Fruit fly (Drosophila melanogaster) whole organism, prepupa: ENCODE measurements around the gene Gnf1.

ENCODE experiments used
- Blimp-1 ChIP-seq: fragments of 200-800 bp; sonication (Bioruptor generic); optimal IDR thresholded peaks from 3 replicates; lab custom pipeline; 2017; ENCODE audit warnings: missing biosample characterization, missing genetic modification characterization, mild to moderate bottlenecking, moderate library complexity, missing genetic modification reagents
- CG10631 ChIP-seq: fragments of 200-800 bp; sonication (Bioruptor generic); optimal IDR thresholded peaks from 2 replicates; lab custom pipeline; 2016; ENCODE audit warnings: missing biosample characterization, missing genetic modification characterization
- CG10669 ChIP-seq: fragments of 200-800 bp; sonication (Bioruptor generic); optimal IDR thresholded peaks from 3 replicates; lab custom pipeline; 2018; ENCODE audit warnings: missing biosample characterization, mild to moderate bottlenecking, missing genetic modification characterization, moderate library complexity
- CG11294 ChIP-seq: fragments of 200-800 bp; sonication (Bioruptor generic); IDR thresholded peaks from 2 replicates; pipeline ENCODE4 v1.3.6; 2022; ENCODE audit warnings: missing biosample characterization, missing genetic modification characterization
- CG11762 ChIP-seq: fragments of 200-800 bp; sonication (Bioruptor generic); optimal IDR thresholded peaks from 3 replicates; lab custom pipeline; 2016; ENCODE audit warnings: missing biosample characterization, missing genetic modification characterization; ENCODE audit not compliant: insufficient read depth
- CG15336 ChIP-seq: fragments of 200-800 bp; sonication (Bioruptor generic); IDR thresholded peaks from 2 replicates; pipeline ENCODE4 v1.3.6; 2022; ENCODE audit warnings: missing biosample characterization, missing genetic modification characterization
- CG16779 ChIP-seq: fragments of 200-800 bp; sonication (Bioruptor generic); optimal IDR thresholded peaks from 3 replicates; lab custom pipeline; 2017; ENCODE audit warnings: missing biosample characterization, mild to moderate bottlenecking, missing genetic modification characterization
- CG31627 ChIP-seq: fragments of 200-800 bp; sonication (Bioruptor generic); optimal IDR thresholded peaks from 3 replicates; lab custom pipeline; 2016; ENCODE audit warnings: missing biosample characterization, missing genetic modification characterization
- CG34406 ChIP-seq: fragments of 200-800 bp; sonication (Bioruptor generic); optimal IDR thresholded peaks from 3 replicates; lab custom pipeline; 2016; ENCODE audit warnings: missing biosample characterization, missing genetic modification characterization
- CG3919 ChIP-seq: fragments of 200-800 bp; sonication (Bioruptor generic); optimal IDR thresholded peaks from 3 replicates; lab custom pipeline; 2016; ENCODE audit warnings: missing biosample characterization, missing genetic modification characterization
- CG4318 ChIP-seq: fragments of 200-800 bp; sonication (Bioruptor generic); optimal IDR thresholded peaks from 3 replicates; lab custom pipeline; 2017; ENCODE audit warnings: missing biosample characterization, mild to moderate bottlenecking, missing genetic modification characterization
- CG6163 ChIP-seq: fragments of 200-800 bp; sonication (Bioruptor generic); IDR thresholded peaks from 3 replicates; pipeline ENCODE4 v1.3.6; 2022; ENCODE audit warnings: missing biosample characterization, missing genetic modification characterization
- CG6276 ChIP-seq: fragments of 200-800 bp; sonication (Bioruptor generic); optimal IDR thresholded peaks from 2 replicates; lab custom pipeline; 2017; ENCODE audit warnings: missing biosample characterization, mild to moderate bottlenecking, missing genetic modification characterization
- CG6808 ChIP-seq: fragments of 200-800 bp; sonication (Bioruptor generic); optimal IDR thresholded peaks from 3 replicates; lab custom pipeline; 2017; ENCODE audit warnings: missing biosample characterization, missing genetic modification characterization, mild to moderate bottlenecking, moderate library complexity, missing genetic modification reagents
- CG7368 ChIP-seq: fragments of 200-800 bp; sonication (Bioruptor generic); optimal IDR thresholded peaks from 3 replicates; lab custom pipeline; 2016; ENCODE audit warnings: missing biosample characterization, missing genetic modification characterization
- CG8119 ChIP-seq: fragments of 200-800 bp; sonication (Bioruptor generic); IDR thresholded peaks from 3 replicates; pipeline ENCODE4 v1.3.6; 2022; ENCODE audit warnings: missing biosample characterization, missing genetic modification characterization
- CG8319 ChIP-seq: fragments of 200-800 bp; sonication (Bioruptor generic); optimal IDR thresholded peaks from 3 replicates; lab custom pipeline; 2016; ENCODE audit warnings: missing biosample characterization, missing genetic modification characterization
- CG9139 ChIP-seq: fragments of 200-800 bp; sonication (Bioruptor generic); optimal IDR thresholded peaks from 3 replicates; lab custom pipeline; 2017; ENCODE audit warnings: missing biosample characterization, mild to moderate bottlenecking, missing genetic modification characterization
- Eip75B ChIP-seq: fragments of 200-800 bp; sonication (Bioruptor generic); optimal IDR thresholded peaks from 3 replicates; lab custom pipeline; 2016; ENCODE audit warnings: missing biosample characterization, missing genetic modification characterization
- Eip93F ChIP-seq: fragments of 200-800 bp; sonication (Bioruptor generic); optimal IDR thresholded peaks from 2 replicates; lab custom pipeline; 2016; ENCODE audit warnings: missing biosample characterization, mild to moderate bottlenecking, missing genetic modification characterization
- Ets21C ChIP-seq: fragments of 200-800 bp; sonication (Bioruptor generic); optimal IDR thresholded peaks from 3 replicates; lab custom pipeline; 2016; ENCODE audit warnings: missing biosample characterization, missing genetic modification characterization
- Ets96B ChIP-seq: fragments of 200-800 bp; optimal IDR thresholded peaks from 2 replicates; lab custom pipeline; 2019; ENCODE audit warnings: missing biosample characterization, mild to moderate bottlenecking, missing genetic modification characterization, moderate library complexity
- Gug ChIP-seq: fragments of 200-800 bp; sonication (Bioruptor generic); IDR thresholded peaks from 2 replicates; pipeline ENCODE4 v1.3.6; 2022; ENCODE audit warnings: missing biosample characterization, missing genetic modification characterization
- Hr38 ChIP-seq: sonication (Bioruptor generic); optimal IDR thresholded peaks from 2 replicates; lab custom pipeline; 2016; ENCODE audit warnings: missing biosample characterization, missing genetic modification characterization
- Hr39 ChIP-seq: fragments of 200-800 bp; sonication (Bioruptor generic); optimal IDR thresholded peaks from 2 replicates; lab custom pipeline; 2016; ENCODE audit warnings: missing biosample characterization, missing genetic modification characterization
- Lpt ChIP-seq: fragments of 200-800 bp; sonication (Bioruptor generic); optimal IDR thresholded peaks from 3 replicates; lab custom pipeline; 2016; ENCODE audit warnings: missing biosample characterization, missing genetic modification characterization
- OdsH ChIP-seq: fragments of 200-800 bp; sonication (Bioruptor generic); optimal IDR thresholded peaks from 3 replicates; lab custom pipeline; 2016; ENCODE audit warnings: missing biosample characterization, missing genetic modification characterization
- Smox ChIP-seq: fragments of 200-800 bp; sonication (Bioruptor generic); optimal IDR thresholded peaks from 3 replicates; lab custom pipeline; 2016; ENCODE audit warnings: missing biosample characterization, missing genetic modification characterization
- Sox14 ChIP-seq: fragments of 200-800 bp; sonication (Bioruptor generic); optimal IDR thresholded peaks from 3 replicates; lab custom pipeline; 2016; ENCODE audit warnings: missing biosample characterization, missing genetic modification characterization
- Sox15 ChIP-seq: fragments of 200-800 bp; sonication (Bioruptor generic); optimal IDR thresholded peaks from 3 replicates; lab custom pipeline; 2016; ENCODE audit warnings: missing biosample characterization, missing genetic modification characterization
- achi ChIP-seq: fragments of 200-800 bp; sonication (Bioruptor generic); optimal IDR thresholded peaks from 3 replicates; lab custom pipeline; 2016; ENCODE audit warnings: missing biosample characterization, missing genetic modification characterization
- acj6 ChIP-seq: fragments of 200-800 bp; sonication (Bioruptor generic); optimal IDR thresholded peaks from 3 replicates; lab custom pipeline; 2016; ENCODE audit warnings: missing biosample characterization, missing genetic modification characterization
- dsx ChIP-seq: fragments of 200-800 bp; optimal IDR thresholded peaks from 3 replicates; lab custom pipeline; 2019; ENCODE audit warnings: missing biosample characterization, mild to moderate bottlenecking, missing genetic modification characterization, moderate library complexity; ENCODE audit not compliant: poor library complexity, severe bottlenecking
- eg ChIP-seq: fragments of 200-800 bp; sonication (Bioruptor generic); IDR thresholded peaks from 3 replicates; pipeline ENCODE4 v1.3.6; 2022; ENCODE audit warnings: missing biosample characterization, missing genetic modification characterization
- esn ChIP-seq: fragments of 200-800 bp; sonication (Bioruptor generic); optimal IDR thresholded peaks from 2 replicates; lab custom pipeline; 2016; ENCODE audit warnings: missing biosample characterization, mild to moderate bottlenecking, missing genetic modification characterization, moderate library complexity
- fd59A ChIP-seq: fragments of 200-800 bp; sonication (Bioruptor generic); optimal IDR thresholded peaks from 2 replicates; lab custom pipeline; 2017; ENCODE audit warnings: missing biosample characterization, mild to moderate bottlenecking, missing genetic modification characterization, missing genetic modification reagents
- fd85E ChIP-seq: fragments of 200-800 bp; sonication (Bioruptor generic); optimal IDR thresholded peaks from 3 replicates; lab custom pipeline; 2016; ENCODE audit warnings: missing biosample characterization, missing genetic modification characterization
- lz ChIP-seq: fragments of 200-800 bp; sonication (Bioruptor generic); optimal IDR thresholded peaks from 3 replicates; lab custom pipeline; 2016; ENCODE audit warnings: missing biosample characterization, missing genetic modification characterization
- net ChIP-seq: fragments of 200-800 bp; sonication (Bioruptor generic); optimal IDR thresholded peaks from 3 replicates; lab custom pipeline; 2016; ENCODE audit warnings: missing biosample characterization, missing genetic modification characterization
- pdm3 ChIP-seq: fragments of 200-800 bp; sonication (Bioruptor generic); optimal IDR thresholded peaks from 3 replicates; lab custom pipeline; 2016; ENCODE audit warnings: missing biosample characterization, missing genetic modification characterization
- salr ChIP-seq, 2 experiments: fragments of 200-800 bp; sonication (Bioruptor generic); optimal IDR thresholded peaks; 3 replicates each; lab custom pipeline; 2016 to 2018; ENCODE audit warnings: missing biosample characterization in 2 of 2, missing genetic modification characterization in 2 of 2, mild to moderate bottlenecking in 1 of 2
- spab ChIP-seq: fragments of 200-800 bp; sonication (Bioruptor generic); optimal IDR thresholded peaks from 2 replicates; lab custom pipeline; 2017; ENCODE audit warnings: missing biosample characterization, mild to moderate bottlenecking, missing genetic modification characterization, missing genetic modification reagents
- ss ChIP-seq, 2 experiments: fragments of 200-800 bp; sonication (Bioruptor generic); optimal IDR thresholded peaks; 2 replicates in 1 of 2; 3 replicates in 1 of 2; lab custom pipeline; 2017 to 2018; ENCODE audit warnings: mild to moderate bottlenecking in 2 of 2, missing biosample characterization in 2 of 2, missing genetic modification characterization in 2 of 2, moderate library complexity in 1 of 2
- svp ChIP-seq: fragments of 200-800 bp; sonication (Bioruptor generic); peaks from one replicate; lab custom pipeline; 2016; ENCODE audit warnings: missing biosample characterization, missing genetic modification characterization
- vri ChIP-seq: fragments of 200-800 bp; sonication (Bioruptor generic); optimal IDR thresholded peaks from 3 replicates; lab custom pipeline; 2016; ENCODE audit warnings: missing biosample characterization, mild to moderate bottlenecking, missing genetic modification characterization

The Gnf1 gene

DNA sequence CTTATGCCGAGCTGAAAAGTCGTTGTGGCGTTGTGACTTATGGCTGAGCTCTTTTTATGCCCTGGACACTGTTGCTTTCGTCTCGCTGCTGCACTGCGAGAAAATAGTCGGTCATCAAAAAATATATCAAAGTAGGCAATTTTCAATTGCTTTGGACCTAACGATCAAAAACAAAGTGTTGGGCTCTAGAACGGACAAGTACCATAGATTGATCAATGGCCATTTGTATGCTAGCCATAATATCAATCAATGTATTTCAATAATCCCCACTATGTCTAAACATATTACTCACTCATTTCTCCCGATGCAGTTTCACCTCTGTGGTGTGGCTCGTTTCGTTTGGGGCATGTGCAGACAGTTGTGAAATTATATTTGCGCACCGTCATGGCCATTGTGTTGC is 32.7 kb upstream of the Gnf1 start (continued):
- peak; percentile 60 for TF ChIP-seq CG10669 (GFP tag; lab: Kevin White, UChicago)
- no peak for TF ChIP-seq Eip93F (GFP tag; lab: Kevin White, UChicago)
- peak; percentile 20 for TF ChIP-seq Ets21C (GFP tag; lab: Kevin White, UChicago)
- TF ChIP-seq CG7368 (GFP tag; lab: Kevin White, UChicago): peak; percentile 42
- TF ChIP-seq acj6 (GFP tag; lab: Kevin White, UChicago): peak; percentile 57
- peak; percentile 10 for TF ChIP-seq Lpt (GFP tag; lab: Kevin White, UChicago)
- peak; percentile 24 for TF ChIP-seq CG9139 (GFP tag; lab: Kevin White, UChicago)
- TF ChIP-seq salr (GFP tag; optimal IDR thresholded peaks at IDR 0.05; lab: Kevin White, UChicago): no peak

DNA sequence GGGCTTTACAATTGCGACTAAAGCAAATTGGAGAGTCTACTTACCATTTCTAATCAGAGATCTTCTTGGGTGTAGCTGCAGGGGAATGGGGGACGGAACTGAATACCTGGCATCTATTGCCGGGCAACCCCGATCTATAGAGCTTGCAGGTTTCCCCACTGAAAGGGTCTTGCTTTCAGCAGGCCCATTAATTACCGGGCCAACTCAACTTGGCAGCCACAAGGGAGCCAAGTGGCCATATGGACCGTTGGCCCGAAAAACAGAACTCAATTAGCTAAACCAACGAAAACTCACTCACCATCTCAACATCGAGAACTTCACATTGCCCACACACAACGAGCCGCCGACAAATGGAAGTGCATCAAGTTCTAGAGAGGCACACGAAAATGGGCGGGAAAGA is 28.0 kb upstream of the Gnf1 start, which contains the start of gene laf:
TSS of gene laf (minus strand) at position 101 of the 400 bp plus-strand sequence.
- TF ChIP-seq Sox14: no peak
- TF ChIP-seq Blimp-1 (GFP tag; lab: Kevin White, UChicago): no peak
- TF ChIP-seq fd85E (GFP tag; lab: Kevin White, UChicago): no peak
- no peak for TF ChIP-seq Hr38 (GFP tag; lab: Kevin White, UChicago)
- TF ChIP-seq dsx (GFP tag; lab: Kevin White, UChicago): no peak

DNA sequence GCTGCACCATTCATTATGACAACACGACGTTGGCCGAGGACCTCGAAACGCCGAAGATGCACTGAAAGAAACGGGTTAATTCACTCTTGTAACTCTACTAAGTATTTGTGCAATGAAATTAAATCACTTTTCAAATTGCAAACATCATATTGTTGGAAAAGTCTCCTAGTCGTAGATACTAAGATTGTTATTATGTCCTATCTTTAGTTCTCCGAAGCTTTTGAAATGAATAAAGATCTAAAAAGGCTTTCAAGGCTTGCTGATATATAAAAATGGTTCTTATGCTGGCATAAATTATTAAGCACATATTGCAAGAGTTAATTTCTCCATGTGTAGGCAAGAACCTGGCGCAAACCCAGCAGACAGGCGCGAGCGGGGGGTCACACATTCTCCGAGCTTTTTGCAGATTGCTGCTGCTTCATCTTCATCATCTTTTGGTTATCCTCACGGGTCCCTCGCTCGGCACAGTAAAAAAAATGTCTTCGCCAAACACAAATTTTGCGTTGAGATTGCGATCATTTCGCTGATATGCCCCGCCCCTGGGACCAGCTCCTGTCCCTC is 23.2 kb upstream of the Gnf1 start:
- TF ChIP-seq CG6808 (GFP tag; lab: Kevin White, UChicago) (peak; percentile 86), vri (peak; percentile 75), esn (GFP tag; lab: Kevin White, UChicago) (peak; percentile 92), fd59A (GFP tag; lab: Kevin White, UChicago) (peak; percentile 79), CG10669 (GFP tag; lab: Kevin White, UChicago) (peak; percentile 84), ss (GFP tag; optimal IDR thresholded peaks at IDR 0.05; lab: Kevin White, UChicago) (peak; percentile 46 to 76), Gug (GFP tag; lab: Robert Waterston, UW) (no peak), CG15336 (GFP tag; lab: Robert Waterston, UW) (no peak), eg (GFP tag; lab: Robert Waterston, UW) (no peak), Sox14 (peak; percentile 89), CG6163 (GFP tag; lab: Robert Waterston, UW) (no peak), CG31627 (GFP tag; lab: Kevin White, UChicago) (peak; percentile 91), CG8119 (GFP tag; lab: Robert Waterston, UW) (peak; percentile 48; the same call in 2 of the 3 replicates), pdm3 (GFP tag; lab: Kevin White, UChicago) (peak; percentile 70), Sox15 (GFP tag; lab: Kevin White, UChicago) (peak; percentile 57), spab (GFP tag; lab: Kevin White, UChicago) (peak; percentile 77), CG6276 (GFP tag; lab: Kevin White, UChicago) (no peak), lz (GFP tag; lab: Kevin White, UChicago) (peak; percentile 86), CG11294 (GFP tag; lab: Robert Waterston, UW) (no peak), Eip75B (GFP tag; lab: Kevin White, UChicago) (peak; percentile 79), CG8319 (GFP tag; lab: Kevin White, UChicago) (peak; percentile 50), CG9139 (GFP tag; lab: Kevin White, UChicago) (peak; percentile 31), CG11762 (peak; percentile 55), Lpt (GFP tag; lab: Kevin White, UChicago) (peak; percentile 18), Ets96B (tag; lab: Kevin White, UChicago) (peak; percentile 81), CG3919 (GFP tag; lab: Kevin White, UChicago) (peak; percentile 74), OdsH (peak; percentile 71), CG10631 (GFP tag; lab: Kevin White, UChicago) (peak; percentile 71), Blimp-1 (GFP tag; lab: Kevin White, UChicago) (peak; percentile 69), CG7368 (GFP tag; lab: Kevin White, UChicago) (peak; percentile 33), achi (GFP tag; lab: Kevin White, UChicago) (peak; percentile 68), svp (GFP tag; lab: Kevin White, UChicago) (peak; percentile 95), CG4318 (GFP tag; lab: Kevin White, UChicago) (no peak), CG34406 (GFP tag; lab: Kevin White, UChicago) (peak; percentile 68), Ets21C (GFP tag; lab: Kevin White, UChicago) (peak; percentile 82), fd85E (GFP tag; lab: Kevin White, UChicago) (no peak), CG16779 (no peak), Hr39 (GFP tag; lab: Kevin White, UChicago) (peak; percentile 92), net (GFP tag; lab: Kevin White, UChicago) (peak; percentile 49), Smox (GFP tag; lab: Kevin White, UChicago) (peak; percentile 87)
